Worm (Caenorhabditis elegans) whole organism, late embryonic: ENCODE results near the gene sra-3.

Experiments
- ama-1 ChIP-seq: fragments of 150-350 bp; optimal IDR thresholded peaks from 2 replicates; lab custom pipeline; 2014
- ceh-34 ChIP-seq: sonication (generic microtip); optimal IDR thresholded peaks from 2 replicates; lab custom pipeline; 2016; ENCODE audit warnings: mild to moderate bottlenecking, missing genetic modification characterization, missing compliant biosample characterization
- ceh-48 ChIP-seq: sonication (generic microtip); optimal IDR thresholded peaks from 2 replicates; lab custom pipeline; 2016; ENCODE audit warnings: missing genetic modification characterization, inconsistent platforms, missing compliant biosample characterization
- dve-1 ChIP-seq: sonication (generic microtip); optimal IDR thresholded peaks from 2 replicates; lab custom pipeline; 2017; ENCODE audit warnings: antibody characterized with exemption, mild to moderate bottlenecking, missing genetic modification characterization, missing compliant biosample characterization
- hlh-8 ChIP-seq: sonication (generic microtip); optimal IDR thresholded peaks from 2 replicates; lab custom pipeline; 2016; ENCODE audit warnings: missing genotype, missing genetic modification characterization, missing compliant biosample characterization
- pat-9 ChIP-seq: fragments of 200-800 bp; sonication (Bioruptor generic); optimal IDR thresholded peaks from 2 replicates; lab custom pipeline; 2018; ENCODE audit warnings: mild to moderate bottlenecking, missing genetic modification characterization, moderate library complexity, missing compliant biosample characterization
- pha-4 ChIP-seq: fragments of 150-350 bp; optimal IDR thresholded peaks from 2 replicates; lab custom pipeline; 2018; ENCODE audit warnings: missing biosample characterization, missing genetic modification reagents, missing genetic modification characterization
- rnt-1 ChIP-seq: sonication (generic microtip); optimal IDR thresholded peaks from 2 replicates; lab custom pipeline; 2016; ENCODE audit warnings: missing genetic modification characterization, missing compliant biosample characterization
- sox-4 ChIP-seq: sonication (generic microtip); optimal IDR thresholded peaks from 2 replicates; lab custom pipeline; 2017; ENCODE audit warnings: mild to moderate bottlenecking, missing genetic modification characterization, inconsistent platforms, missing compliant biosample characterization
- tbx-7 ChIP-seq: sonication (generic microtip); optimal IDR thresholded peaks from 2 replicates; lab custom pipeline; 2016; ENCODE audit warnings: missing genotype, missing genetic modification characterization, missing compliant biosample characterization
- unc-55 ChIP-seq: sonication (generic microtip); optimal IDR thresholded peaks from 2 replicates; lab custom pipeline; 2017; ENCODE audit warnings: missing biosample characterization, missing genetic modification reagents, missing genetic modification characterization

- TF ChIP-seq ceh-48 (tag; lab: Kevin White, UChicago) (no peak), unc-55 (GFP tag; lab: Kevin White, UChicago) (no peak), pha-4 (tag; lab: Kevin White, UChicago) (no peak), dve-1 (tag; lab: Kevin White, UChicago) (no peak), ama-1 (lab: Kevin White, UChicago) (no peak), pat-9 (tag; lab: Kevin White, UChicago) (no peak), sox-4 (tag; lab: Kevin White, UChicago) (no peak), hlh-8 (tag; lab: Kevin White, UChicago) (no peak), rnt-1 (tag; lab: Kevin White, UChicago) (no peak), tbx-7 (tag; lab: Kevin White, UChicago) (no peak), ceh-34 (tag; lab: Kevin White, UChicago) (no peak)
These were observed 17.6 kb downstream of the sra-3 start, which contains the start of gene AH6.17 for ce11 chrII:9522986-9523385.
